Worm (Caenorhabditis elegans): Measurements from ENCODE around the gene T28C6.5.

Gene T28C6.5

DNA sequence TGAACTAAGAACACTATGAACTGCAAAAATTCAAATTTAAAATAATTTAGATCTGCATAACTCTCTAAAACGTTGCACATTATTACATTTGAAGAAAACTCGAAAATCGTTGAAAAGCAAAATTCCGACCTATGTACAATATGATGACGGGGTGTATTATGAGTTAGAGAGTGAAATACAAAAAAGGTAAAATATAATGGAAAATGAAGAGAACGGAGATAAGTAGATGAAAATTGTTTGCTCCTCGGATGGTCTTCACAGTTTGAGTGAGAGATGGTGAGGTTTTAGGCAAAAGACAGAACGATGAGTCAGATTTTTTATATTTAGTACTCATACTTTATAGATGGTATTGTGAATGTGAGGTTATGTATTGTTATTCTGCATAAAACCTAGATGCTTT is 13.9 kb upstream of the T28C6.5 start:
- TF ChIP-seq F22D6.2 (tag; optimal IDR thresholded peaks at IDR 0.05), result no peak
- no peak for TF ChIP-seq mcd-1 (GFP tag; IDR thresholded peaks at IDR 0.05)
- TF ChIP-seq nhr-80 (tag; optimal IDR thresholded peaks at IDR 0.05), result peak; percentile 35
- TF ChIP-seq ceh-40 (GFP tag; IDR thresholded peaks at IDR 0.05), result no peak

DNA sequence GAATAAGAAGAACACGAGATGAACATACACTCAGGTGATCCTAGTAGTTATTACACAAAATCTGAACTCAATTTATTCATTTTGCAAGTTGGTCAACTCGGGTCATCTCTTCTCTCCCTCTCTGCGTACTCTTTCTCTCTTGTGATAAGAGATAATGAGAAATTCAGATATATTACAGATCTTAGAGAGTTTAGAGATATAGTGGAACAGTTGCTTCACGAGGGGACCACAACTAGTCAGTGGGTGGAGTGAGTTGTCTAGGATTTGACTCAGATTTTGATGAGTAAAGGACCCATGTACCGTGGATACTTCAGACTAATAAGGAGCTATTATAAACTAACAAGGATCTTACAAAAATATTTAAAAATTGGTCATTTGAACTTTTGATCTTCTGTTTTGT is 7.6 kb upstream of the T28C6.5 start, which contains the start of gene exc-5:
TSS of gene exc-5 (minus strand) at position 57 of the 400 bp plus-strand sequence.
- TF ChIP-seq ZK185.1 (tag; optimal IDR thresholded peaks at IDR 0.05; ENCODE audit: poor library complexity, severe bottlenecking) (no peak), madf-10 (tag; optimal IDR thresholded peaks at IDR 0.05) (no peak), dpl-1 (GFP tag; optimal IDR thresholded peaks at IDR 0.05) (no peak), T26A5.8 (tag; optimal IDR thresholded peaks at IDR 0.05) (no peak), nfya-1 (tag; optimal IDR thresholded peaks at IDR 0.05; ENCODE audit: borderline replicate concordance, insufficient read depth) (no peak), akir-1 (GFP tag; optimal IDR thresholded peaks at IDR 0.05) (no peak), tlf-1 (GFP tag; optimal IDR thresholded peaks at IDR 0.05) (no peak), ets-4 (GFP tag; optimal IDR thresholded peaks at IDR 0.05) (no peak), sptf-2 (GFP tag; optimal IDR thresholded peaks at IDR 0.05) (no peak), gei-17 (GFP tag; optimal IDR thresholded peaks at IDR 0.05) (no peak), F52B5.7 (tag; optimal IDR thresholded peaks at IDR 0.05) (no peak), F23B12.7 (tag; optimal IDR thresholded peaks at IDR 0.05; ENCODE audit: insufficient read depth) (no peak), ceh-27 (GFP tag; optimal IDR thresholded peaks at IDR 0.05) (no peak), mcd-1 (GFP tag; IDR thresholded peaks at IDR 0.05) (no peak), aptf-3 (GFP tag; IDR thresholded peaks at IDR 0.05) (no peak), fkh-3 (tag; optimal IDR thresholded peaks at IDR 0.05) (no peak), ztf-3 (GFP tag; optimal IDR thresholded peaks at IDR 0.05) (no peak)

DNA sequence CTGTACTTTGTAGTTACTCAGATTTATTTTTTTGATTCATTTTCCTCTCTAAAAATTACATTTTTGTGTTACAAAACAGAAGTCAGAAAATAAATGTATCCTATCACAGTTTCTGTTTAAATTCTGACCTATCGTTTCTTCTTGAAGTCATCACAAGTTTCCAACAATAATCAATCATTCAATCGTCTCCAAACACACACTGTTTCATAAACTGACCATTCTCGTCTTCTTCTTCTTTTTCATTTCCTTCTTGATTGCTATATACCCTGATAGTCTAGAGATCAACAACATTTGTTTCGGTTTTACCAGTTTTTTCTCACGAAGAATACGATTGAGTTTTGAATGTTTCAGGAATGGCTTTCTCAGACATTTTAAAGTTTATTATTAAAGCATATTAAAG is 6.1 kb upstream of the T28C6.5 start:
- TF ChIP-seq madf-8 (GFP tag; conservative IDR thresholded peaks at IDR 0.05) (no peak), F57A8.1 (GFP tag; optimal IDR thresholded peaks at IDR 0.05) (no peak), mcd-1 (GFP tag; IDR thresholded peaks at IDR 0.05) (no peak), sptf-2 (GFP tag; optimal IDR thresholded peaks at IDR 0.05) (no peak), gei-17 (GFP tag; optimal IDR thresholded peaks at IDR 0.05) (no peak), C06A6.2 (GFP tag; conservative IDR thresholded peaks at IDR 0.05) (no peak), zim-3 (tag; optimal IDR thresholded peaks at IDR 0.05) (no peak), sea-2 (GFP tag; IDR thresholded peaks at IDR 0.05) (no peak), ztf-22 (GFP tag; optimal IDR thresholded peaks at IDR 0.05) (no peak)

DNA sequence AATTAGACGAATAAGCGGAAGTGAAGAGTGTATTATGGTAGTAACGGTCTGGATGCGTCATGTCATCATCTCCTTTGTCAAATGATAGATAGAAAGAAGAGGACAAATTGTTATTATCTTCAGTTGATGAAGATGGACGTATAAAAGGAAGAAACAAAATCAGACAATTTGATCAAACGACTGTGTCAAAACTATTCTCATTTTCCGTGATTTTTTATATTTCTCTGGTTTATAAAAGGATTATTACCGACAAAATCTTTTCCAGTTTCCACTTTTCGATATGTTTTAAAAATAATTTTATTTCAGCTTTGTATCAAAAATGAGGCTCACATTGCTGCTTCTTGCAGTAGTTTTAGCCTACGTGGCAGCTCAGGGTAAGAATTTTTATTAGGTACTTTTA is 5.2 kb upstream of the T28C6.5 start, which contains the start of gene grsp-2:
TSS of gene grsp-2 (plus strand) at position 301 of the 400 bp plus-strand sequence.
- no peak for TF ChIP-seq nfya-2 (GFP tag; IDR thresholded peaks at IDR 0.05)
- TF ChIP-seq F52B5.7 (tag; optimal IDR thresholded peaks at IDR 0.05), result no peak
- TF ChIP-seq hlh-12 (tag; optimal IDR thresholded peaks at IDR 0.05), result no peak
- no peak for TF ChIP-seq F23B12.7 (tag; optimal IDR thresholded peaks at IDR 0.05; ENCODE audit: insufficient read depth)
- TF ChIP-seq B0336.3 (GFP tag; IDR thresholded peaks at IDR 0.05), result no peak
- no peak for TF ChIP-seq tlf-1 (GFP tag; optimal IDR thresholded peaks at IDR 0.05)
- no peak for TF ChIP-seq die-1 (tag; optimal IDR thresholded peaks at IDR 0.05)
- no peak for TF ChIP-seq lin-26 (GFP tag; IDR thresholded peaks at IDR 0.05)
- TF ChIP-seq madf-8 (GFP tag; conservative IDR thresholded peaks at IDR 0.05), result no peak
- no peak for TF ChIP-seq egl-18 (GFP tag; IDR thresholded peaks at IDR 0.05)
- TF ChIP-seq attf-3 (GFP tag; conservative IDR thresholded peaks at IDR 0.05), result no peak
- no peak for TF ChIP-seq rec-8 (tag; optimal IDR thresholded peaks at IDR 0.05)
- no peak for TF ChIP-seq madf-3 (GFP tag; IDR thresholded peaks at IDR 0.05)
- TF ChIP-seq ztf-25 (GFP tag; IDR thresholded peaks at IDR 0.05), result no peak
- TF ChIP-seq lin-54 (GFP tag; optimal IDR thresholded peaks at IDR 0.05), result no peak
